Worm (Caenorhabditis elegans) whole organism, L1 larva: Measurements from ENCODE around the gene T11F9.21.

Experiments
- nhr-77 ChIP-seq: fragments of 150-350 bp; optimal IDR thresholded peaks from 2 replicates; lab custom pipeline; 2014; ENCODE audit warnings: missing biosample characterization, missing genetic modification characterization
- skn-1 ChIP-seq: fragments of 150-350 bp; optimal IDR thresholded peaks from 2 replicates; lab custom pipeline; 2014; ENCODE audit warnings: missing biosample characterization, missing genetic modification characterization
- ztf-11 ChIP-seq, 2 experiments: sonication (generic microtip); optimal IDR thresholded peaks; 2 replicates each; lab custom pipeline; 2016 to 2017; ENCODE audit warnings: missing genetic modification characterization in 2 of 2, missing biosample characterization in 1 of 2, missing compliant biosample characterization in 1 of 2
- ztf-4 ChIP-seq: fragments of 150-350 bp; optimal IDR thresholded peaks from 2 replicates; lab custom pipeline; 2014; ENCODE audit warnings: missing biosample characterization, missing genetic modification characterization

DNA sequence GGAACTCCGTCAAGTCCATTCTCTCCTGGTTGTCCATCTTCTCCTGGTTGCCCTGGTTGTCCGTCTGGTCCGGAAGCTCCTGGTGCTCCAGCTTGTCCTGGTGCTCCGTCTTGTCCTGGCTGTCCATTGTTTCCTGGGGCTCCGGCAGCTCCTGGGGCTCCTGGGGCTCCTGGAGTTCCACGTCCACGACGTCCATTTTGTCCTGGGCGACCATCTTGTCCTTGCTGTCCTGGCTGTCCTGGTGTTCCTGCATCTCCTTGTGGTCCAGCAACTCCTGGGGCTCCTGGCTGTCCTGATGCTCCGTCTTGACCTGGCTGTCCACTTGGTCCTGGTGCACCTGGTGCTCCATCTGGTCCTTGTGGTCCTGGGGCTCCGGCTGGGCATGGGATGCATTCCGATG is 43.2 kb upstream of the T11F9.21 start:
- TF ChIP-seq nhr-77 (tag; lab: Kevin White, UChicago) (no peak), skn-1 (tag; lab: Kevin White, UChicago) (no peak), ztf-11 (tag; optimal IDR thresholded peaks at IDR 0.05; lab: Kevin White, UChicago) (no peak), ztf-4 (tag; lab: Kevin White, UChicago) (no peak)
